Fruit fly (Drosophila melanogaster): Measurements from ENCODE around the gene CG7394.
A peak's percentile ranks its signal among the peaks of the same experiment; 100 is the strongest.

Gene CG7394

DNA sequence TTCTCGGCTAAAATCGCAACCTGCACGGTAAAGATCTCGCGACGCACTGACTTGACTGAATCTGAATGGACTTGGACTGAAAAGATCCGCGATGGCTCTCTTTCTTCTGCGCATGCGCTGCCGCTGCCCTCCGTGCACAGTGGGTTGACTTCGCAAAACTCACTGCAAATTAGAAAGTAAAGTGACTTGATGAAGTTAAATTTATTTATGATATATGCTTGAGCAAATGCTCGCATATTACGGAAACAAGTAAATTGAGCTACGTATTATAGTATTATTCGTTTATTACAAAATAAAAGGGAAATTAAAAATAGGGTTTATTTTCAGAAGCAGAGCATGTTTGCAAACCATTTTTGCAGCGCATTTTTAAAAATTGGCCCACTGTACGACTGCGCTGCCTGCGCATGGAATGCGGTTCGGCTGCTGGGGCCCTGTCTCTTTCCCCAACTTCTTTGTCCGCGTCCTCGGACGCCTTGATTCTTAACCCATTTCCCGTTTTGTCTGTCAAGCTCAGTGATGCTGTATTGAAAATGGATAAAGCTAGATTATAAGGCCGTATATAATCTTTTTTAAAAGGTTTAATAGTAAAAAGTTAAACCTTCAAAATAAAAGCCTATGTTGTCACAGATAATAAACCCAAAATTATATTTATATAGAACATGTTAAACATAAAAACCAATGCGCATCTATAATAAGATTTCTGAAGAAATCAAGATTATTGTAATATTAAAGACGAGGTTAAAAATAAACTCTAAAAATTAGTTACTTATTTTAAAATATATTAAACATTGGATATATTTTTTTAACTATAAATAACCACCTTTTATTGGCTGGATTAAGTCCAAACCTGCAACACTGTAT is 26.2 kb downstream of the CG7394 start, which contains the start of gene rt (continued):
- no peak for TF ChIP-seq CG10462 (GFP tag; optimal IDR thresholded peaks at IDR 0.05)
- no peak for TF ChIP-seq Stat92E (GFP tag; optimal IDR thresholded peaks at IDR 0.05)
- no peak for TF ChIP-seq YL-1 (GFP tag; optimal IDR thresholded peaks at IDR 0.05)
- TF ChIP-seq sens (GFP tag), result peak; percentile 95
- TF ChIP-seq klu (GFP tag; IDR thresholded peaks at IDR 0.05), result no peak
- no peak for TF ChIP-seq HmgZ (tag; optimal IDR thresholded peaks at IDR 0.05)
- TF ChIP-seq Atf6 (GFP tag; IDR thresholded peaks at IDR 0.05), result no peak
- TF ChIP-seq sc (optimal IDR thresholded peaks at IDR 0.05), result no peak
- TF ChIP-seq sc (GFP tag; optimal IDR thresholded peaks at IDR 0.05), result peak; percentile 47
- no peak for TF ChIP-seq da (GFP tag; optimal IDR thresholded peaks at IDR 0.05)
- TF ChIP-seq CG14710 (tag; optimal IDR thresholded peaks at IDR 0.05), result peak; percentile 62
- TF ChIP-seq CG12942 (GFP tag; optimal IDR thresholded peaks at IDR 0.05), result no peak
- TF ChIP-seq H2.0 (GFP tag; IDR thresholded peaks at IDR 0.05), result peak; percentile 30; the same call in 1 of the 2 replicates
- no peak for TF ChIP-seq CG11696 (GFP tag; IDR thresholded peaks at IDR 0.05)
- TF ChIP-seq CG14014 (GFP tag; IDR thresholded peaks at IDR 0.05), result 0 out of 2 replicates have a peak, but pooled peaks have one; percentile 7
- peak; percentile 26 for TF ChIP-seq CG13624 (GFP tag; optimal IDR thresholded peaks at IDR 0.05)
- TF ChIP-seq HLH54F (GFP tag; optimal IDR thresholded peaks at IDR 0.05), result no peak
- TF ChIP-seq Opbp (GFP tag; IDR thresholded peaks at IDR 0.05; ENCODE audit: partially characterized antibody), result no peak
- no peak for TF ChIP-seq Dfd (GFP tag; optimal IDR thresholded peaks at IDR 0.05)
- TF ChIP-seq CG1529 (GFP tag; optimal IDR thresholded peaks at IDR 0.05), result peak; percentile 56
- TF ChIP-seq CG10209 (GFP tag; optimal IDR thresholded peaks at IDR 0.05), result peak; percentile 18
- TF ChIP-seq psq (GFP tag; optimal IDR thresholded peaks at IDR 0.05), result peak; percentile 9
- no peak for TF ChIP-seq pnt (GFP tag; optimal IDR thresholded peaks at IDR 0.05)
- TF ChIP-seq gem (tag; optimal IDR thresholded peaks at IDR 0.05), result peak; percentile 79
- TF ChIP-seq CG3726 (GFP tag; IDR thresholded peaks at IDR 0.05), result 0 out of 3 replicates have a peak, but pooled peaks have one; percentile 19
- peak; percentile 66 for TF ChIP-seq CG11504 (tag; optimal IDR thresholded peaks at IDR 0.05)
- peak; percentile 47 for TF ChIP-seq lilli (GFP tag; optimal IDR thresholded peaks at IDR 0.05)
- no peak for TF ChIP-seq Dek (tag; optimal IDR thresholded peaks at IDR 0.05)
- TF ChIP-seq chinmo (GFP tag; IDR thresholded peaks at IDR 0.05; ENCODE audit: partially characterized antibody), result 0 out of 4 replicates have a peak, but pooled peaks have one; percentile 29
- TF ChIP-seq CG9817 (tag; optimal IDR thresholded peaks at IDR 0.05), result peak; percentile 6
- TF ChIP-seq CG4282 (GFP tag; optimal IDR thresholded peaks at IDR 0.05), result no peak
- peak; percentile 73 for TF ChIP-seq CG17829 (tag; optimal IDR thresholded peaks at IDR 0.05)
- peak; percentile 21 for TF ChIP-seq CG9437 (GFP tag; optimal IDR thresholded peaks at IDR 0.05)
- TF ChIP-seq CG34224 (GFP tag; IDR thresholded peaks at IDR 0.05; ENCODE audit: partially characterized antibody), result no peak
- no peak for TF ChIP-seq seq (GFP tag; IDR thresholded peaks at IDR 0.05)
- no peak for TF ChIP-seq Ets97D (GFP tag; optimal IDR thresholded peaks at IDR 0.05)
- TF ChIP-seq CG32767 (GFP tag; IDR thresholded peaks at IDR 0.05), result peak; percentile 50; the same call in 1 of the 2 replicates
- TF ChIP-seq knrl (GFP tag; IDR thresholded peaks at IDR 0.05; ENCODE audit: partially characterized antibody), result 0 out of 3 replicates have a peak, but pooled peaks have one; percentile 19
- TF ChIP-seq CG2678 (tag; optimal IDR thresholded peaks at IDR 0.05), result peak; percentile 68
- no peak for TF ChIP-seq sr (GFP tag; IDR thresholded peaks at IDR 0.05)
- TF ChIP-seq CG1024 (GFP tag; IDR thresholded peaks at IDR 0.05), result 0 out of 2 replicates have a peak, but pooled peaks have one; percentile 36
- TF ChIP-seq tll (GFP tag; optimal IDR thresholded peaks at IDR 0.05), result no peak
- no peak for TF ChIP-seq HLHmδ (GFP tag; optimal IDR thresholded peaks at IDR 0.05)
- peak; percentile 44; the same call in 1 of the 2 replicates for TF ChIP-seq Rfx (GFP tag; IDR thresholded peaks at IDR 0.05)
- TF ChIP-seq CG11723 (GFP tag; optimal IDR thresholded peaks at IDR 0.05), result peak; percentile 8
- TF ChIP-seq Med (GFP tag), result peak; percentile 52
- peak; percentile 38 for TF ChIP-seq CG2875 (GFP tag; optimal IDR thresholded peaks at IDR 0.05)
- TF ChIP-seq B-H2 (GFP tag; optimal IDR thresholded peaks at IDR 0.05), result no peak

All from whole organism, embryonic.